Worm (Caenorhabditis elegans) whole organism, late embryonic: ENCODE data around the gene K02E2.1.

Source experiments
- C38D4.7 ChIP-seq: fragments of 200-800 bp; sonication (Bioruptor generic); optimal IDR thresholded peaks from 2 replicates; lab custom pipeline; 2018; ENCODE audit warnings: mild to moderate bottlenecking, missing genetic modification characterization, moderate library complexity, missing compliant biosample characterization
- K09A11.1 ChIP-seq: sonication (generic microtip); optimal IDR thresholded peaks from 2 replicates; lab custom pipeline; 2017; ENCODE audit warnings: antibody characterized with exemption, mild to moderate bottlenecking, missing genetic modification characterization, missing compliant biosample characterization; ENCODE audit not compliant: insufficient read depth
- ahr-1 ChIP-seq: sonication (generic microtip); optimal IDR thresholded peaks from 2 replicates; lab custom pipeline; 2016; ENCODE audit warnings: missing genetic modification characterization, missing compliant biosample characterization
- ceh-9 ChIP-seq: sonication (generic microtip); optimal IDR thresholded peaks from 2 replicates; lab custom pipeline; 2016; ENCODE audit warnings: mild to moderate bottlenecking, missing genetic modification characterization, inconsistent platforms, missing compliant biosample characterization
- dve-1 ChIP-seq: sonication (generic microtip); optimal IDR thresholded peaks from 2 replicates; lab custom pipeline; 2017; ENCODE audit warnings: antibody characterized with exemption, mild to moderate bottlenecking, missing genetic modification characterization, missing compliant biosample characterization
- nfya-1 ChIP-seq: sonication (generic microtip); optimal IDR thresholded peaks from 2 replicates; lab custom pipeline; 2017; ENCODE audit warnings: missing genetic modification characterization, mild to moderate bottlenecking, missing compliant biosample characterization, antibody characterized with exemption, moderate library complexity
- nhr-11 ChIP-seq: fragments of 150-350 bp; optimal IDR thresholded peaks from 2 replicates; lab custom pipeline; 2014; ENCODE audit warnings: missing biosample characterization, missing genetic modification characterization
- pha-4 ChIP-seq: fragments of 150-350 bp; optimal IDR thresholded peaks from 2 replicates; lab custom pipeline; 2018; ENCODE audit warnings: missing biosample characterization, missing genetic modification reagents, missing genetic modification characterization
- sox-4 ChIP-seq: sonication (generic microtip); optimal IDR thresholded peaks from 2 replicates; lab custom pipeline; 2017; ENCODE audit warnings: mild to moderate bottlenecking, missing genetic modification characterization, inconsistent platforms, missing compliant biosample characterization
- unc-55 ChIP-seq: sonication (generic microtip); optimal IDR thresholded peaks from 2 replicates; lab custom pipeline; 2017; ENCODE audit warnings: missing biosample characterization, missing genetic modification reagents, missing genetic modification characterization
- zip-5 ChIP-seq: sonication (generic microtip); optimal IDR thresholded peaks from 2 replicates; lab custom pipeline; 2016; ENCODE audit warnings: missing genetic modification characterization, missing compliant biosample characterization
- ztf-16 ChIP-seq: sonication (generic microtip); optimal IDR thresholded peaks from 2 replicates; lab custom pipeline; 2017; ENCODE audit warnings: missing genetic modification characterization, missing compliant biosample characterization

DNA sequence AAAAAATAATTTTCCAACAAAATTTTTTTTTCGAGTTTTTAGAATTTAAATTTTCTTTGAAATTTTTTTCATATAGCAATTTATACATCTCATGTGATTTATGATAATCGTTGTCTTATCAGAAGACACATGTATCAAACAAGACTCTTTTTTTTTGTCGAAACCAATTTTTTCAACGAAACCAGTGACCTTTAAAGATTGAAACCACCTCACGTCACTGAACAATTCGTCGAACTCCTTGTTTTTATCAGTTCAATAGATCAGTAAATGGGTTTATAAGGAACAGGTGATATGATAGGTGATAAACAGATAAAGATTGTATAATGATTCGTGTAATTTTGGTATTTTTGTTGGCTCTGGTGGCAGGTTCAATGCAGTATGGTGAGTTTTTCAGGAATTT lies 42.5 kb downstream of the K02E2.1 start, which contains the start of gene cnc-7:
- TF ChIP-seq pha-4 (no peak), ahr-1 (tag; lab: Kevin White, UChicago) (no peak), dve-1 (tag; lab: Kevin White, UChicago) (no peak), ztf-16 (tag; lab: Kevin White, UChicago) (no peak), unc-55 (GFP tag; lab: Kevin White, UChicago) (no peak), sox-4 (tag; lab: Kevin White, UChicago) (no peak), zip-5 (tag; lab: Kevin White, UChicago) (no peak), ceh-9 (tag; lab: Kevin White, UChicago) (no peak), C38D4.7 (GFP tag; lab: Kevin White, UChicago) (no peak), nhr-11 (no peak), K09A11.1 (no peak), nfya-1 (tag; lab: Kevin White, UChicago) (no peak)
